Fruit fly (Drosophila melanogaster): ENCODE results near the gene CG5011.

CG5011 gene

dm6 chr2L:1172704-1173107 lies 27.8 kb upstream of the CG5011 start, which contains the start of the genes Charon and CG4887 (continued):
- TF ChIP-seq pan (optimal IDR thresholded peaks at IDR 0.05) (no peak), pan (GFP tag; optimal IDR thresholded peaks at IDR 0.05 in 1 of 2, IDR thresholded peaks at IDR 0.05 in 1 of 2) (peak in 1 of 2 experiments; percentile 83), jing (GFP tag; optimal IDR thresholded peaks at IDR 0.05) (no peak), corto (GFP tag; optimal IDR thresholded peaks at IDR 0.05) (no peak), toy (GFP tag; IDR thresholded peaks at IDR 0.05) (peak; percentile 21; the same call in 1 of the 2 replicates), CG3407 (GFP tag; optimal IDR thresholded peaks at IDR 0.05) (no peak), org-1 (GFP tag; optimal IDR thresholded peaks at IDR 0.05) (peak; percentile 51), luna (GFP tag; optimal IDR thresholded peaks at IDR 0.05) (peak; percentile 55), CG3065 (GFP tag; optimal IDR thresholded peaks at IDR 0.05) (no peak), NK7.1 (GFP tag; optimal IDR thresholded peaks at IDR 0.05) (peak; percentile 45), crc (GFP tag; optimal IDR thresholded peaks at IDR 0.05) (peak; percentile 65), CG11085 (GFP tag; IDR thresholded peaks at IDR 0.05) (peak; percentile 74), CG8089 (GFP tag; optimal IDR thresholded peaks at IDR 0.05) (peak; percentile 79), danr (GFP tag; IDR thresholded peaks at IDR 0.05) (peak; percentile 62; the same call in 1 of the 2 replicates), h (optimal IDR thresholded peaks at IDR 0.05) (no peak), seq (GFP tag; IDR thresholded peaks at IDR 0.05) (peak; percentile 69), inv (GFP tag; IDR thresholded peaks at IDR 0.05; ENCODE audit: partially characterized antibody) (peak; percentile 76; the same call in 1 of the 2 replicates), CG7987 (GFP tag; optimal IDR thresholded peaks at IDR 0.05) (peak; percentile 35), row (GFP tag; IDR thresholded peaks at IDR 0.05) (peak; percentile 95), kni (GFP tag; optimal IDR thresholded peaks at IDR 0.05) (no peak), CG10267 (tag; optimal IDR thresholded peaks at IDR 0.05) (peak; percentile 97), Hey (tag; optimal IDR thresholded peaks at IDR 0.05) (no peak), salm (tag; optimal IDR thresholded peaks at IDR 0.05) (peak; percentile 49), Hr39 (optimal IDR thresholded peaks at IDR 0.05) (no peak), gfzf (GFP tag; optimal IDR thresholded peaks at IDR 0.05) (peak; percentile 27), vfl (GFP tag; optimal IDR thresholded peaks at IDR 0.05) (peak; percentile 80), bbx (GFP tag; IDR thresholded peaks at IDR 0.05; ENCODE audit: partially characterized antibody) (peak; percentile 28; the same call in 1 of the 2 replicates), Spps (tag; optimal IDR thresholded peaks at IDR 0.05) (peak; percentile 53), CG8478 (optimal IDR thresholded peaks at IDR 0.05) (no peak), mam (GFP tag; optimal IDR thresholded peaks at IDR 0.05) (peak; percentile 92), Bteb2 (GFP tag; optimal IDR thresholded peaks at IDR 0.05) (peak; percentile 71), CG10565 (GFP tag; optimal IDR thresholded peaks at IDR 0.05) (no peak), CG6791 (GFP tag; IDR thresholded peaks at IDR 0.05; ENCODE audit: partially characterized antibody) (0 out of 3 replicates have a peak, but pooled peaks have one; percentile 37), HmgD (GFP tag; optimal IDR thresholded peaks at IDR 0.05) (peak; percentile 71), bab2 (GFP tag; optimal IDR thresholded peaks at IDR 0.05) (peak; percentile 89), Trl (optimal IDR thresholded peaks at IDR 0.05) (no peak), Trl (GFP tag; optimal IDR thresholded peaks at IDR 0.05) (peak; percentile 86), tio (GFP tag; optimal IDR thresholded peaks at IDR 0.05) (no peak), HmgZ (tag; optimal IDR thresholded peaks at IDR 0.05) (peak; percentile 89), trem (tag; optimal IDR thresholded peaks at IDR 0.05) (peak; percentile 71), Opbp (GFP tag; IDR thresholded peaks at IDR 0.05; ENCODE audit: partially characterized antibody) (0 out of 3 replicates have a peak, but pooled peaks have one; percentile 51), cas (GFP tag; IDR thresholded peaks at IDR 0.05) (no peak), CTCF (GFP tag; optimal IDR thresholded peaks at IDR 0.05) (no peak), pho (GFP tag; optimal IDR thresholded peaks at IDR 0.05) (peak; percentile 89), unc-4 (GFP tag; IDR thresholded peaks at IDR 0.05; ENCODE audit: partially characterized antibody) (peak; percentile 79), CG2116 (GFP tag; optimal IDR thresholded peaks at IDR 0.05) (peak; percentile 73), Lpt (GFP tag; optimal IDR thresholded peaks at IDR 0.05) (no peak), CG2889 (GFP tag; IDR thresholded peaks at IDR 0.05) (peak; percentile 68), CG8765 (GFP tag; IDR thresholded peaks at IDR 0.05) (peak; percentile 48; the same call in 1 of the 2 replicates), CG1832 (GFP tag; optimal IDR thresholded peaks at IDR 0.05) (no peak), sens-2 (GFP tag; IDR thresholded peaks at IDR 0.05) (no peak), wdn (GFP tag; IDR thresholded peaks at IDR 0.05) (peak; percentile 55), nerfin-2 (GFP tag; IDR thresholded peaks at IDR 0.05; ENCODE audit: partially characterized antibody) (peak; percentile 32; the same call in 1 of the 2 replicates)

Data from whole organism, embryonic.